Worm (Caenorhabditis elegans) whole organism, mixed stage, embryonic: ENCODE data around the gene F42A6.1.

ENCODE experiments used
- M03D4.4 ChIP-seq: sonication (generic microtip); optimal IDR thresholded peaks from 2 replicates; lab custom pipeline; 2017; ENCODE audit warnings: mild to moderate bottlenecking, missing genetic modification characterization, missing compliant biosample characterization
- blmp-1 ChIP-seq: fragments of 150-350 bp; optimal IDR thresholded peaks from 2 replicates; lab custom pipeline; 2014; ENCODE audit warnings: missing biosample characterization, missing genetic modification characterization
- ceh-39 ChIP-seq: fragments of 150-350 bp; optimal IDR thresholded peaks from 2 replicates; lab custom pipeline; 2014; ENCODE audit warnings: missing biosample characterization, missing genetic modification characterization
- ceh-43 ChIP-seq: fragments of 200-800 bp; sonication (Bioruptor generic); optimal IDR thresholded peaks from 2 replicates; lab custom pipeline; 2018; ENCODE audit warnings: mild to moderate bottlenecking, missing genetic modification characterization, moderate library complexity, missing compliant biosample characterization
- ceh-83 ChIP-seq: fragments of 200-800 bp; sonication (Bioruptor generic); optimal IDR thresholded peaks from 2 replicates; lab custom pipeline; 2018; ENCODE audit warnings: mild to moderate bottlenecking, missing genetic modification characterization, missing compliant biosample characterization
- ces-1 ChIP-seq: fragments of 150-350 bp; optimal IDR thresholded peaks from 2 replicates; lab custom pipeline; 2014; ENCODE audit warnings: missing biosample characterization, missing genetic modification reagents, missing genetic modification characterization
- cnd-1 ChIP-seq: fragments of 200-800 bp; sonication (Bioruptor generic); optimal IDR thresholded peaks from 2 replicates; lab custom pipeline; 2018; ENCODE audit warnings: mild to moderate bottlenecking, missing genetic modification characterization, missing compliant biosample characterization
- drap-1 ChIP-seq: fragments of 200-800 bp; sonication (Bioruptor generic); optimal IDR thresholded peaks from 3 replicates; lab custom pipeline; 2018; ENCODE audit warnings: mild to moderate bottlenecking, missing genetic modification characterization, missing compliant biosample characterization
- elt-3 ChIP-seq: fragments of 150-350 bp; optimal IDR thresholded peaks from 2 replicates; lab custom pipeline; 2014; ENCODE audit warnings: missing biosample characterization, missing genetic modification characterization
- flh-1 ChIP-seq: fragments of 200-800 bp; sonication (Bioruptor generic); optimal IDR thresholded peaks from 2 replicates; lab custom pipeline; 2018; ENCODE audit warnings: mild to moderate bottlenecking, missing genetic modification characterization, moderate library complexity, missing compliant biosample characterization
- ham-2 ChIP-seq: fragments of 200-800 bp; sonication (Bioruptor generic); optimal IDR thresholded peaks from 2 replicates; lab custom pipeline; 2018; ENCODE audit warnings: mild to moderate bottlenecking, missing genetic modification characterization, missing compliant biosample characterization
- lin-13 ChIP-seq: fragments of 150-350 bp; optimal IDR thresholded peaks from 2 replicates; lab custom pipeline; 2014; ENCODE audit warnings: missing biosample characterization, missing genetic modification characterization
- lin-32 ChIP-seq: fragments of 200-800 bp; sonication (Bioruptor generic); optimal IDR thresholded peaks from 2 replicates; lab custom pipeline; 2018; ENCODE audit warnings: mild to moderate bottlenecking, missing genetic modification characterization, missing compliant biosample characterization
- lsy-2 ChIP-seq: fragments of 150-350 bp; optimal IDR thresholded peaks from 2 replicates; lab custom pipeline; 2014; ENCODE audit warnings: missing biosample characterization, missing genetic modification characterization
- mab-5 ChIP-seq: fragments of 150-350 bp; optimal IDR thresholded peaks from 2 replicates; lab custom pipeline; 2014; ENCODE audit warnings: missing biosample characterization, missing genetic modification characterization
- mep-1 ChIP-seq: fragments of 150-350 bp; optimal IDR thresholded peaks from 2 replicates; lab custom pipeline; 2017; ENCODE audit warnings: missing biosample characterization, missing genetic modification reagents, missing genetic modification characterization, inconsistent platforms
- mls-2 ChIP-seq: sonication (generic microtip); optimal IDR thresholded peaks from 2 replicates; lab custom pipeline; 2016; ENCODE audit warnings: mild to moderate bottlenecking, missing genetic modification characterization, moderate library complexity, missing compliant biosample characterization
- nhr-12 ChIP-seq: fragments of 150-350 bp; optimal IDR thresholded peaks from 2 replicates; lab custom pipeline; 2014; ENCODE audit warnings: missing biosample characterization, missing genetic modification characterization
- nhr-2 ChIP-seq: fragments of 150-350 bp; optimal IDR thresholded peaks from 2 replicates; lab custom pipeline; 2014; ENCODE audit warnings: missing biosample characterization, missing genetic modification characterization
- nhr-237 ChIP-seq: fragments of 150-350 bp; optimal IDR thresholded peaks from 2 replicates; lab custom pipeline; 2014; ENCODE audit warnings: missing biosample characterization, missing genetic modification characterization
- nhr-28 ChIP-seq: fragments of 150-350 bp; optimal IDR thresholded peaks from 2 replicates; lab custom pipeline; 2014; ENCODE audit warnings: missing biosample characterization, missing genetic modification characterization
- nhr-76 ChIP-seq: sonication (generic microtip); optimal IDR thresholded peaks from 2 replicates; lab custom pipeline; 2017; ENCODE audit warnings: missing biosample characterization, missing genetic modification characterization
- pha-4 ChIP-seq: fragments of 150-350 bp; optimal IDR thresholded peaks from 2 replicates; lab custom pipeline; 2018; ENCODE audit warnings: missing biosample characterization, missing genetic modification reagents, missing genetic modification characterization
- sem-2 ChIP-seq: fragments of 200-800 bp; sonication (Bioruptor generic); optimal IDR thresholded peaks from 2 replicates; lab custom pipeline; 2018; ENCODE audit warnings: mild to moderate bottlenecking, missing genetic modification characterization, missing compliant biosample characterization
- snpc-4 ChIP-seq: fragments of 150-350 bp; optimal IDR thresholded peaks from 2 replicates; lab custom pipeline; 2014; ENCODE audit warnings: missing biosample characterization, missing genetic modification characterization
- sptf-1 ChIP-seq: sonication (generic microtip); optimal IDR thresholded peaks from 2 replicates; lab custom pipeline; 2017; ENCODE audit warnings: mild to moderate bottlenecking, missing genetic modification characterization, moderate library complexity, missing compliant biosample characterization
- tbx-8 ChIP-seq: fragments of 200-800 bp; sonication (Bioruptor generic); optimal IDR thresholded peaks from 2 replicates; lab custom pipeline; 2018; ENCODE audit warnings: mild to moderate bottlenecking, missing genetic modification characterization, moderate library complexity, missing compliant biosample characterization
- unc-120 ChIP-seq: sonication (generic microtip); optimal IDR thresholded peaks from 2 replicates; lab custom pipeline; 2017; ENCODE audit warnings: missing genetic modification characterization, missing compliant biosample characterization; ENCODE audit not compliant: poor library complexity, severe bottlenecking
- unc-62 ChIP-seq: fragments of 150-350 bp; optimal IDR thresholded peaks from 2 replicates; lab custom pipeline; 2014; ENCODE audit warnings: missing biosample characterization, missing genetic modification reagents, missing genetic modification characterization
- zip-8 ChIP-seq: fragments of 150-350 bp; optimal IDR thresholded peaks from 2 replicates; lab custom pipeline; 2014; ENCODE audit warnings: missing biosample characterization, missing genetic modification characterization
- ztf-11 ChIP-seq: fragments of 150-350 bp; optimal IDR thresholded peaks from 2 replicates; lab custom pipeline; 2014; ENCODE audit warnings: missing biosample characterization, missing genetic modification characterization

Gene F42A6.1

DNA sequence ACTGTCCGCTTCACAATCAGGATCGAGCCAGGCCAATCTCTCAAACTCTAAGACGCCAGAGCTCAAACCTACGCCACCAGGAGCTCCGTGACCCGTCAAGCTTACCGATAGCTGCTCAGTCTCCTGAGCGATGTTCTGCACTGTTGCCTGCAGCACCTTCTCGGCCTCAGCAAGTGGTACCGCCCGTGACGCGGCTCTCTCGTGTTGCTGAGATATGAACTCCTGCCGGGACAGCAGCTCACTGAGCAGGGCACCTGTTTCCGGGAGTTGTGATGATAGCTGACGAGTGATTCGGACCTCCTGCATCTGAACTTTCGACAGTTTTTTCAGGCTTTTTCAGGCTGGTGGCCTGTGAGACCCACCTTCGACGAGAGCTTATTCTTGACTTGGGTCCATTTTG, 43.2 kb downstream of the F42A6.1 start:
- TF ChIP-seq ces-1 (GFP tag; lab: Kevin White, UChicago), result no peak
- TF ChIP-seq ceh-39 (tag; lab: Kevin White, UChicago), result no peak
- TF ChIP-seq nhr-12 (tag; lab: Kevin White, UChicago), result no peak
- no peak for TF ChIP-seq tbx-8 (GFP tag; lab: Kevin White, UChicago)
- no peak for TF ChIP-seq mls-2 (tag; lab: Kevin White, UChicago)
- TF ChIP-seq drap-1, result no peak
- TF ChIP-seq lin-13, result no peak
- TF ChIP-seq ham-2 (GFP tag; lab: Kevin White, UChicago), result no peak
- TF ChIP-seq elt-3 (tag; lab: Kevin White, UChicago), result no peak
- no peak for TF ChIP-seq sptf-1
- TF ChIP-seq nhr-76, result no peak
- TF ChIP-seq mab-5, result no peak
- TF ChIP-seq nhr-2 (tag; lab: Kevin White, UChicago), result no peak
- TF ChIP-seq ceh-83, result no peak
- no peak for TF ChIP-seq nhr-237
- no peak for TF ChIP-seq blmp-1 (tag; lab: Kevin White, UChicago)
- TF ChIP-seq lin-32 (GFP tag; lab: Kevin White, UChicago), result no peak
- no peak for TF ChIP-seq sem-2 (GFP tag; lab: Kevin White, UChicago)
- no peak for TF ChIP-seq zip-8 (tag; lab: Kevin White, UChicago)
- TF ChIP-seq nhr-28 (tag; lab: Kevin White, UChicago), result no peak

DNA sequence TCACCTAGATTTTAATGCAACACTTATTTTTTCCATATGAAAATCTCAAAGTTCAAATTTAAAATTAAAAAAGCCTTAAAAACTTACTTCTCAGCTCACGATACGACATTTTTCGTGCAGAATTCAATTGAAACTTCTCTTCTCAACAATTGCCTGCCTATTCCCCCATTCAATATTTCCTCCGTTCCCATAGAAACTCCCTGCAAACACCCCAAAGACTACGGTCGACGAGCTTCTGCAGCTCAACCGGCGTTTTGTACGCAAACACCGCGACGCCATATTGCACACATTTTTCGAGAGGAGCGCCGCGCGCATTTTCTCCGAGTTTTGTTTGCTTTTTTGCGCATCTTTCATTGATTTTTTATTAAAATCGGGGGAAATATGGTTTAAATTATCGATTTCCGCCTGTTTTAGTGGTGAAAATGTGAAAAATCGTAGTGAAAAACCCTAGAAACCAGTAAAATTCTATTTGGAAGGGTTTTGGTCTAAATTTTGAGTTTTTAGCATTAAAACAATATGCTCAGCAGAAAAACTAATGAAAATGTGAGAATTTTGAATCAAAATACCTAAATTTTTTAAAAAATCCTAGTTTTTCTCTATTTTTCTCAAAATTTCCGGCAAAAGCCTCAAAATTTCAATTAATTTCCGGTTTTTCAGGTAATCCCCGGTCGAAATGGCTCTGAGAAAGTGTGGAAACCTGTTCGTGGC, 44.3 kb downstream of the F42A6.1 start, which contains the start of the genes dyf-3 and pdhb-1:
Gene dyf-3, minus strand, starts transcription at position 217 of the 708 bp plus-strand sequence.
Gene pdhb-1, plus strand, starts transcription at position 658 of the 708 bp plus-strand sequence.
- TF ChIP-seq ham-2 (GFP tag; lab: Kevin White, UChicago), result peak; percentile 33
- peak; percentile 35 for TF ChIP-seq M03D4.4
- TF ChIP-seq lsy-2 (tag; lab: Kevin White, UChicago), result peak; percentile 93
- TF ChIP-seq mep-1, result peak; percentile 41
- peak; percentile 21 for TF ChIP-seq lin-13
- TF ChIP-seq snpc-4 (tag; lab: Kevin White, UChicago), result no peak
- no peak for TF ChIP-seq lin-32 (GFP tag; lab: Kevin White, UChicago)
- TF ChIP-seq nhr-76, result no peak
- TF ChIP-seq drap-1, result peak; percentile 36
- no peak for TF ChIP-seq unc-62 (GFP tag; lab: Kevin White, UChicago)
- TF ChIP-seq flh-1 (GFP tag; lab: Kevin White, UChicago), result no peak
- TF ChIP-seq sptf-1, result peak; percentile 49

DNA sequence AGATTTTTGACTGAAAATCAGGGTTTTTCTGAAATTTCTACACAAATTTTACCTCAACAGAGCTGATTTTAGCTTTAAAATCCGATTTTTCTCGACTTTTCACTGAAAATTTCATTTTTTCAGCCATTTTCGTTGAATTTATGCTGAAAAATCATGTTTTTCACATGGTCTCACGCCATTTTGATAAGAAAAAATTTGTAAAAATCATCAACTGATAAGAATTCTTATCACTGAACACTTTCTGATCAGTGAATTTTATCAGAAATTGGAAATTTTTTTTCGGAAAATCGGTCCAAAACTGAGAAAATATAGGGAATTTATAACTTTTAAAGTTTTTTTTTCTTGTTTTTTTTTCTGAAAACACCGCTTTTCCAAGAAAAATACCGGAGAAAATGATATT, 46.1 kb downstream of the F42A6.1 start:
- TF ChIP-seq pha-4 (tag; lab: Kevin White, UChicago) (no peak), snpc-4 (tag; lab: Kevin White, UChicago) (no peak), nhr-76 (no peak), mep-1 (no peak), ztf-11 (tag; lab: Kevin White, UChicago) (no peak), blmp-1 (tag; lab: Kevin White, UChicago) (no peak), sem-2 (GFP tag; lab: Kevin White, UChicago) (no peak), M03D4.4 (no peak), nhr-2 (tag; lab: Kevin White, UChicago) (no peak), ceh-83 (no peak), unc-120 (tag; lab: Kevin White, UChicago) (no peak), nhr-237 (no peak), cnd-1 (no peak), drap-1 (no peak), ham-2 (GFP tag; lab: Kevin White, UChicago) (no peak), mab-5 (no peak), nhr-12 (tag; lab: Kevin White, UChicago) (no peak), ceh-43 (GFP tag; lab: Kevin White, UChicago) (no peak)
- TF ChIP-seq, all 35 proteins: peak for 0
